Fruit fly (Drosophila melanogaster) Kc167 (cell line): ENCODE measurements around the gene CG3679.

ENCODE experiments used
- Myc ChIP-seq: fragments of >200 bp; optimal IDR thresholded peaks from 2 replicates; lab custom pipeline; 2017; ENCODE audit warnings: missing external identifiers
- Sin3A ChIP-seq: fragments of >200 bp; optimal IDR thresholded peaks from 2 replicates; lab custom pipeline; 2018; ENCODE audit warnings: missing external identifiers
- h ChIP-seq: fragments of >200 bp; optimal IDR thresholded peaks from 3 replicates; lab custom pipeline; 2018; ENCODE audit warnings: missing external identifiers
- insv ChIP-seq: fragments of >200 bp; optimal IDR thresholded peaks from 3 replicates; lab custom pipeline; 2018; ENCODE audit warnings: missing external identifiers
- psq ChIP-seq: fragments of >200 bp; optimal IDR thresholded peaks from 2 replicates; lab custom pipeline; 2017; ENCODE audit warnings: missing external identifiers
- ttk ChIP-seq: sonication (Bioruptor generic); optimal IDR thresholded peaks from 2 replicates; lab custom pipeline; 2017; ENCODE audit warnings: missing external identifiers

Gene CG3679

DNA sequence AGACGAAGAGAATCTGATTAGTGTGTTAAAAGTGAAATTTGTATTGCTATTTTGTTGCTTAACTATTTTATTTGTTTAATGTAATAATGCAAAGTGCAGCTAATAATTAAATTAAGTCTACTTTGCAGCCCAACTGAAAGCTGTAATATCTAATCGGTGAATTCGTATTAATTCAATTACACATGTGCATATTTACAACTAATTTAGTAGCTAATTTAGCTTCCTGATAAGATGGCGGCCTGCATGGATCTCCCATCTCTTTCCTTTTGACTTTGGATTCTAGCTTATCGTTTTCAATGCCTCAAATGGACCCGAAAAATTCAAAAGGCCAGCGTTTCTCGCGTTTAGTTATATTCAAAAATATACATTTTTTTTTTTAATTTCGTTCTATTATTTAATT is 6.1 kb downstream of the CG3679 start:
- no peak for TF ChIP-seq psq (lab: Kevin White, UChicago)

DNA sequence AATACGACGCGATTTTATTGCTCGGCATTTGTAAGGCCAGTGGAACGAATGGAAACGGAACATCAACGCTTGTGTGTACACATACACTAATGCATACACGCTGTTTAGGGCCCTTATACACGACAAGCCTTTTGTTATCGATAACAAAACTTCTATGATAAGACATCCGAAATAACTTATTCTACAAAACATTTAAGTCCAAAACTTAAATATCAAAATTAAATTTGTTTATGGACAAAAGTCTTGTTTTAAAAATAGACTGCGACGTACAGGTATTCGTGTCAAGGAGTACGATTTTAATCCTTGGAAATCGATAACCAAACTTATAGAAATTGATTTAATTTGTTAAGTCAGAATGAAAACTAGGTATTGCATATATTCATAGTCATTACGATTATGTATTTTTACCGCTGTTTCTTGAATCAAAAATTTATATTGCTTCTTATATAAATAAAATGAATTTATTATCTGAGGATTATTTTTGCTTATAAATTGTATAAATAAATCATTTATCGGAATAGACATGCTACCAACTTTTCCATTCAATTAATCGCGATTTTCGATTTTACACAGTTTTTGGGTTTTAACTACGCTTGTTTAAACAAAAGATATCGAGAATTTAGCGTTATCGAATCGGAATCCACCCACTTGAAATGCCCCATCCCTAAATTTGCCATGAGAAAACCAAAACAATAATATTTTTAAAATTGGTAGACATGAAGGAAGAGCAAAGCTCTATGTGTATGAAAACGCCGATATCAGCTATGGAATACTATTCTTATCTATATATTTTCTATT is 9.6 kb downstream of the CG3679 start, which contains the start of the genes CG9915 and SWIP:
CG9915 (minus strand) TSS at position 61 of the 798 bp plus-strand sequence.
SWIP (plus strand) TSS at position 632 of the 798 bp plus-strand sequence.
- TF ChIP-seq Myc (no peak), insv (lab: Kevin White, UChicago) (no peak), ttk (lab: Kevin White, UChicago) (no peak), psq (lab: Kevin White, UChicago) (no peak), Sin3A (no peak), h (lab: Kevin White, UChicago) (no peak)

DNA sequence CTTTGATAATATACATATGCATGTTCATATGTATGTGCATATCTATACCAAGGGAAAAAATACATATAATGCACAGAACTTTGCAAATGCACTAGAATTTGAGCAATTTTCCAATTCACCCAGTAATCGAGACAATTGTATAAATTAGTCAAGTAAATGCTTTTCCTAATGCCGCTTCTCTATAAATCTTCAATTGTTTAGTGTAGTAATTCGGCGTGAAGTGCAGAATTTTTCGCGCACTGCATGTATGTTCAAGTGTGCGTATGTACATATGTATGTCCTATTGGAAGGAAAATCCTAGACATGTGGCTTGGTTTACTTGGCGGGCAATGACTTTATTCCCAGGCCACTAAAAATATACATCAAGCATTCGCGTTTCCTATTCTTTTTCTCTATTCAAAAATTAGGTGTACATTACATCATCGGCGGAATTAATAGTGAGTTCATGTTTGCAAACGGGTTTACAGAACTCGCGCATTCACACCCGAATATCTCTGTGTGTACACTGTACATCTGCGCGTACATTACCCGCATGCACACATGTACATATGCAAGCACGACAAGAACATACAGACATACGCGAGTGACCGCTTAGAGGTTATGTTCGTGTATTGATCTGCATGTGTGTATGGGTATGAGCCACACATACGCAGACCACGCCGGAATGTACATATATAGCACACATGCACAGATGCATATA is 15.3 kb downstream of the CG3679 start:
- TF ChIP-seq psq (lab: Kevin White, UChicago) (no peak), Myc (no peak), insv (lab: Kevin White, UChicago) (no peak), h (lab: Kevin White, UChicago) (no peak), ttk (lab: Kevin White, UChicago) (no peak), Sin3A (no peak)

DNA sequence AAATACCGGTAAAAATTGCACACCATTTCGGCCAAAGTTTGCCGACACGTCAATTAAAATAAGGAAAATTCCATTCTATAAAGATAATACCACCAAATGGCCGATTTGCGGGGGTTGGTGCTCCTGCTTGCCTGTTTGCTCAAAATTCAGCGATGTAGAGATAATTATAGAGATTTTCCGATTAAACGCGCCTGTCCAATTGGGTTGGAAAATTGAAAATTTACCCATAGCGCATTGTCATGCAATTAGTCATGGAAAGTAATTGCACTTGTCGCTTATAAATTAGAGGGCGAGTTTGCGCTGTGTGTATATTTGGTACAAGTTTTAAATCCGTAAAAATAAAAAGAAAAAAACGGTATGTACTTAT is 15.9 kb downstream of the CG3679 start:
- no peak for TF ChIP-seq Sin3A

DNA sequence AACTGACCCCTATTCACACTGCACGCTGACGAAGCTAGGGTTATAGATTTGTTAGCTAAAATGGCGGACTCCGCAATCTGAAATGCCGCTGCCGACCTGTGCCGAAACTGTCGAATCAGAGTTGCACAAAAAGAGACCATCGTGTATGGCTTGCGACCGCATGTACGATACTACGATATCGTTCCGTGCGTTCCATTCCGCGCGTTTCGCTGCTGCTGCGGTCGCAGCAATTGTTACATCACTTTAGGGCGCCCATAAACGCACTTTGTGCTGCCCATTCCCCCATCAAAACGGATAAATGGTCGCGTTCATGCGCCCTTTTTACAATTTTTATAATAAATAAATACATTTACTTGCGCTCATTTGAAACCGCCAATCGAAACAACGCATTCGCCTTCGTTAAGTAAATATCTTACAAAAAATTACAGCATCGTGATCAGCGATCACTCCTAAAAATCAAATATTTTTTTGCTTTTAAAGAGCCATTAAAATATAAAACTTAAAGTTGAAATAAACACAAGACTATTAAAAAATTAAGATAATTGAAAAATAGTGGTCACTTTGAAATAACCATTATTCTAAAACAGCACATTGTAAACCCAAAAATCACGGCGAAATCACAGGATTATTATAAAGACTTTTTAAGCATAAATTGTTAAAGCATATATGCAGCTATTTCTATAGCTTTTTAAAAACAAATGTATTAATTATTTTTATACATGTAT is 16.7 kb downstream of the CG3679 start, which contains the start of gene Cyp1:
Cyp1 (minus strand) TSS at position 174 of the 725 bp plus-strand sequence.
- TF ChIP-seq ttk (lab: Kevin White, UChicago) (no peak), insv (lab: Kevin White, UChicago) (no peak), psq (lab: Kevin White, UChicago) (no peak), Myc (no peak), h (lab: Kevin White, UChicago) (no peak), Sin3A (no peak)

DNA sequence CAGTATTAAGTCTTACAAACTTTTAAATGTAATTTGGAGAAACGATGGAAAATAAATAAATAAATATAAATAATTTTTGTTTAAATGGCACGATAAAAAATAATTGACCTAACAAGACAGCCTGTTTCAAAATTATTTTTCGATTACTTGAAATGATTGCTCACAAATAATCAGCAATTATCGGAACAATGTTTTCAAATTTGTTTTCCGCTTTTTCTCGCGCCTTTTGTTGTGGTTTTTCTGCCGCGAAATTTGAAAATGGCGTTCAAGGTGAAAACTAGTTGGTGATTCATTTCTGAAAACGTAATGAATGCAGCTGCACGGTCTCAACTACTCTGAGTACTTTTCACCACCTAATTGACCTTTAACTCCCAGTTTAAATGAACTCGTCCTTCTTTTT is 17.4 kb downstream of the CG3679 start:
- TF ChIP-seq insv (lab: Kevin White, UChicago) (no peak), Sin3A (no peak), h (lab: Kevin White, UChicago) (no peak), ttk (lab: Kevin White, UChicago) (no peak), psq (lab: Kevin White, UChicago) (no peak), Myc (no peak)

DNA sequence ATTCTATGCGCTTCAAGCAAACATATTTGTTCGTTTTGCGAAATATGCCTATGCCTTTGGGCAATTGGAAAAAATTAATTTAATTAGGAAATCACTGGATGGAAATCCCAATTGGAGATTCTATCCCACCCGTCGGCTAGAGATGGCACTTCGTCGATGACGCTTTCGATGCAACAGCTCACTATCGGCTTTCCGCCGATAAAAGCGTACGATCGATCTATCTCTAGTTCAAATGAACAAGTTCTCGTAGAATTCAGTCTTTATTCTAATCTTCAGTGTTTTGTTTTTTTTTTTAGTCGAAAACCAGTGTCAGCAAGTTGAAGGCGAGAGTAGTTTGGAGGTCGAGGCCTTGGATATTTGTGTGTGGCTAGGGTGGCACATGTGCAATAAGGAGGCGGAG is 19.4 kb downstream of the CG3679 start, which contains the start of the genes CG9917 and CG32579:
CG9917 (minus strand) TSS at position 169 of the 400 bp plus-strand sequence.
CG32579 (plus strand) TSS at position 224 of the 400 bp plus-strand sequence.
- TF ChIP-seq h (lab: Kevin White, UChicago): no peak
- no peak for TF ChIP-seq psq (lab: Kevin White, UChicago)
- no peak for TF ChIP-seq Myc
- no peak for TF ChIP-seq ttk (lab: Kevin White, UChicago)
- TF ChIP-seq Sin3A: no peak
- TF ChIP-seq insv (lab: Kevin White, UChicago): no peak

DNA sequence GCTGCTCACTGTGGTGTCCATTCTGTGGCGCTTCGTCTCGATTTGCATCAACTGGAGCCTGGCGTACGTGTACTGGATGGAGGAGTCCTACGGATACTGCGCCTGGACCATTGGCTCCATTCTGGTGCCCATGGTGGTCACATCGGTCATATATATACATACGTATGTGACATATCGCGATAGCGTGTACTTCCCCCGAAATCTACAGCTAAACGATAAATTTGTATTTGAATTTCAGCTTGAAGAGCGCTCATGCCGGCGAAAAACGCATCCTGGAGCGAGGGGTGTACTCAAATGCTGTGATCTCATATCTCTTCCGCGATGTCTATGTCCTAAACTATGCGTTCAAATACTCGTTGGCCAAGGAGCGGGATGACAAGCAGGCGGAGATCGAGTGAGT is 19.9 kb downstream of the CG3679 start:
- TF ChIP-seq h (lab: Kevin White, UChicago): no peak
- TF ChIP-seq psq (lab: Kevin White, UChicago): no peak
- no peak for TF ChIP-seq Myc
- no peak for TF ChIP-seq insv (lab: Kevin White, UChicago)
- no peak for TF ChIP-seq Sin3A
- no peak for TF ChIP-seq ttk (lab: Kevin White, UChicago)

DNA sequence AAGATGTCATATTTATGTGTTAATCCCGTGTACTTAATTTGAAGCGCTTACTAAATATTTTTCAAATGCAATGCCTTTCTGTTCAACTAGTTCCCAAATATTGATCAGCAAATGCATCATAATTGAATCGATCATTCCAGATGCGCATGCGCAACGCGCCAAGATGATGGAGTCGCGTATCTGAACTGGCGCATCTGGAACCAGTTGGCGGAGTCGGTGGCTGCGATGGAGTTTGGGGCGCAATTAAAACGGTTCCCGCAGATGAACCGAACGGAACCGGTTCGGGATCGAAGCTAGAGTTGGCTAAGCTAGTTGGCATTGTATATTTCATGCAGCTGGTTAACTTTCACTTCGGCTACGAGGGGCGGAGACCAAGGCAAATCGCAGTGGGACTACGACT is 21.8 kb downstream of the CG3679 start, which contains the start of gene CalpC:
CalpC (plus strand) TSS at position 292 of the 400 bp plus-strand sequence.
- TF ChIP-seq insv (lab: Kevin White, UChicago) (no peak), h (lab: Kevin White, UChicago) (no peak), ttk (lab: Kevin White, UChicago) (no peak)

DNA sequence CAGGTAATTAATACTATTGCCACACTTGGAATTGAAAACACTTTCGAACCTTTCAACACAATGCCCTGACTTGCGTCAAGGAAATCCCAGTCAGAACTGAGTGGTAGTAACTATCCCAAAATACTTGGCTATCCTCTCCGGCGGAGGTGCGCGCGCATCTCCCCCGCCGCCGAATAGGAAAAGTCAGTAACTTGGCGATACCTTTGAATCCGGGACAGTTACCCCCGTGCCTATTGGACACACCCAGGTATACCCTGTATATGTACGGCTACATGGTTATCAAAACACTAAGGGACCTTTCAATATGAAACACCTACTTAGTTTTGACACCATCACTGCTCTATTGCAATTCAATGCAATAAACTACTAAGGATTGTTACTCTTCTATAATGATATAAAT is 27.0 kb downstream of the CG3679 start, which contains the start of gene CG9919:
CG9919 (minus strand) TSS at position 101 of the 400 bp plus-strand sequence.
- no peak for TF ChIP-seq Sin3A
- TF ChIP-seq Myc: no peak
- no peak for TF ChIP-seq psq (lab: Kevin White, UChicago)
- TF ChIP-seq insv (lab: Kevin White, UChicago): no peak
- TF ChIP-seq ttk (lab: Kevin White, UChicago): no peak

DNA sequence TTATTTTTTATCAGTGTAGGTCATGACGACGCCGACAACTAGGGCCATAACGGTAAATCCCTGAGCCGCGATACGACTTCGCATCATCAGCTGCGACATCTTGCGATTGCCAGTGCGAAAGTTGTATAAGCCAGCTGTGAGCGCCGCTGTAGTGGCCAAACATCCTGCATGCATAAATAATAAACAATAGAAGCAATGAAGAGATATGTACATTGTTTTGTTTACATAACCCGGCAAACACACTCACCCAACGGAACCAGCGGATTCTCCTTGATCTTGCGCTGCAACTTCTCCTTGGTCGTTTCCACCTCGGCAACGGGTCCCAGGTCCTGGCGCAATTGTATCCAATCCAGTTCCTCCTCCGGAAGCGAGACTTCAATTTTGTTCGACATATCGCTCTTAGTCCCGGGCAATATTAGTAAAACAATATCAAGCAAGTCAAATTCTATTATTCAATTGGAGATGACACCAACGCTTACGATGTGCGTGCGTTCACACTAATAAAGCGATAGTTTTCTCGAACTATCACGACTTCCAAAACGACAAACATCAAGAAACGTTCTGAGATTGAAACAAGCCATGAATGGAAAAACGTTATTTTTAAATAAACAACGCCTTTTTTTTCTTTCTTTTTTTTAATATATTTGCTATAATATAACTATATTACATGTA is 28.0 kb downstream of the CG3679 start:
- TF ChIP-seq insv (lab: Kevin White, UChicago) (no peak), psq (lab: Kevin White, UChicago) (no peak), ttk (lab: Kevin White, UChicago) (no peak), Sin3A (no peak), Myc (no peak), h (lab: Kevin White, UChicago) (no peak)
